Worm (Caenorhabditis elegans) whole organism, young adult: ENCODE results near the gene zipt-2.2.

Experiments
- B0261.1 ChIP-seq: sonication (generic microtip); optimal IDR thresholded peaks from 2 replicates; lab custom pipeline; 2016; ENCODE audit warnings: mild to moderate bottlenecking, missing genetic modification characterization, moderate library complexity, missing compliant biosample characterization
- F23B12.7 ChIP-seq: sonication (generic microtip); optimal IDR thresholded peaks from 2 replicates; lab custom pipeline; 2017; ENCODE audit warnings: missing genetic modification characterization, mild to moderate bottlenecking, missing compliant biosample characterization, antibody characterized with exemption, moderate library complexity; ENCODE audit not compliant: insufficient read depth
- F33H1.4 ChIP-seq: fragments of 200-800 bp; sonication (Bioruptor generic); IDR thresholded peaks from 2 replicates; pipeline ENCODE4 v1.3.6; 2022; ENCODE audit warnings: missing genetic modification reagents, missing genetic modification characterization, missing compliant biosample characterization
- F49E8.2 ChIP-seq: sonication (generic microtip); optimal IDR thresholded peaks from 3 replicates; lab custom pipeline; 2017; ENCODE audit warnings: missing genetic modification characterization, mild to moderate bottlenecking, missing compliant biosample characterization, antibody characterized with exemption, moderate library complexity; ENCODE audit not compliant: insufficient read depth
- Y53F4B.3 ChIP-seq: fragments of 200-800 bp; sonication (Bioruptor generic); IDR thresholded peaks from 2 replicates; pipeline ENCODE4 v1.3.6; 2022; ENCODE audit warnings: missing genetic modification reagents, missing genetic modification characterization, missing compliant biosample characterization
- Y53G8AR.9 ChIP-seq: fragments of 200-800 bp; sonication (Bioruptor generic); conservative IDR thresholded peaks from 2 replicates; pipeline ENCODE4 v1.3.6; 2022; ENCODE audit warnings: missing genetic modification reagents, missing genetic modification characterization, missing compliant biosample characterization
- ZK185.1 ChIP-seq: sonication (generic microtip); optimal IDR thresholded peaks from 2 replicates; lab custom pipeline; 2016; ENCODE audit warnings: mild to moderate bottlenecking, missing genetic modification characterization, missing compliant biosample characterization; ENCODE audit not compliant: poor library complexity, severe bottlenecking
- attf-3 ChIP-seq: fragments of 200-800 bp; sonication (Bioruptor generic); conservative IDR thresholded peaks from 2 replicates; pipeline ENCODE4 v1.3.6; 2022; ENCODE audit warnings: missing genetic modification reagents, missing genetic modification characterization, missing compliant biosample characterization
- attf-5 ChIP-seq: fragments of 200-800 bp; sonication (Bioruptor generic); optimal IDR thresholded peaks from 2 replicates; lab custom pipeline; 2018; ENCODE audit warnings: mild to moderate bottlenecking, missing genetic modification characterization, missing compliant biosample characterization
- attf-6 ChIP-seq: fragments of 200-800 bp; sonication (Bioruptor generic); IDR thresholded peaks from 2 replicates; pipeline ENCODE4 v1.3.6; 2022; ENCODE audit warnings: missing genetic modification reagents, missing genetic modification characterization, missing compliant biosample characterization
- bed-1 ChIP-seq: fragments of 200-800 bp; sonication (Bioruptor generic); IDR thresholded peaks from 2 replicates; pipeline ENCODE4 v1.3.6; 2022; ENCODE audit warnings: missing genetic modification reagents, missing genetic modification characterization, missing compliant biosample characterization
- bed-2 ChIP-seq: fragments of 200-800 bp; sonication (Bioruptor generic); IDR thresholded peaks from 2 replicates; pipeline ENCODE4 v1.3.6; 2022; ENCODE audit warnings: missing genetic modification reagents, missing genetic modification characterization, missing compliant biosample characterization
- cebp-1 ChIP-seq, 2 experiments: fragments of 200-800 bp in 1 of 2; sonication (Bioruptor generic) in 1 of 2; sonication (generic microtip) in 1 of 2; IDR thresholded peaks in 1 of 2; optimal IDR thresholded peaks in 1 of 2; 2 replicates each; pipeline versions ENCODE4 v1.3.6 to Lab custom; 2017 to 2022; ENCODE audit warnings: missing compliant biosample characterization in 2 of 2, missing genetic modification characterization in 2 of 2, mild to moderate bottlenecking in 1 of 2, missing genetic modification reagents in 1 of 2, moderate library complexity in 1 of 2
- cebp-2 ChIP-seq: fragments of 200-800 bp; sonication (Bioruptor generic); IDR thresholded peaks from 2 replicates; pipeline ENCODE4 v1.3.6; 2022; ENCODE audit warnings: missing genetic modification characterization, missing compliant biosample characterization
- ceh-40 ChIP-seq: fragments of 200-800 bp; sonication (Bioruptor generic); IDR thresholded peaks from 2 replicates; pipeline ENCODE4 v1.3.6; 2022; ENCODE audit warnings: missing genetic modification characterization, missing compliant biosample characterization
- dox-1 ChIP-seq: fragments of 200-800 bp; sonication (Bioruptor generic); IDR thresholded peaks from 2 replicates; pipeline ENCODE4 v1.3.6; 2022; ENCODE audit warnings: missing genetic modification reagents, missing genetic modification characterization, missing compliant biosample characterization
- dpl-1 ChIP-seq: fragments of 150-350 bp; optimal IDR thresholded peaks from 2 replicates; lab custom pipeline; 2014; ENCODE audit warnings: missing biosample characterization, missing genetic modification reagents, missing genetic modification characterization
- efl-1 ChIP-seq: fragments of 150-350 bp; optimal IDR thresholded peaks from 2 replicates; lab custom pipeline; 2014; ENCODE audit warnings: missing biosample characterization, missing genetic modification reagents, missing genetic modification characterization
- egrh-3 ChIP-seq: fragments of 200-800 bp; sonication (Bioruptor generic); IDR thresholded peaks from 2 replicates; pipeline ENCODE4 v1.3.6; 2022; ENCODE audit warnings: missing genetic modification reagents, missing genetic modification characterization, missing compliant biosample characterization
- hmg-1.2 ChIP-seq: fragments of 200-800 bp; sonication (Bioruptor generic); IDR thresholded peaks from 2 replicates; pipeline ENCODE4 v1.3.6; 2022; ENCODE audit warnings: missing genetic modification reagents, missing genetic modification characterization, missing compliant biosample characterization
- lin-35 ChIP-seq, 3 experiments: fragments of 150-350 bp in 2 of 3; sonication (generic microtip) in 1 of 3; optimal IDR thresholded peaks; 2 replicates each; lab custom pipeline; 2014 to 2018; ENCODE audit warnings: missing biosample characterization in 3 of 3, missing genetic modification characterization in 3 of 3, missing genetic modification reagents in 3 of 3
- lin-54 ChIP-seq: fragments of 200-800 bp; sonication (Bioruptor generic); optimal IDR thresholded peaks from 2 replicates; lab custom pipeline; 2018; ENCODE audit warnings: mild to moderate bottlenecking, missing genetic modification characterization, missing compliant biosample characterization
- lsl-1 ChIP-seq: fragments of 200-800 bp; sonication (Bioruptor generic); optimal IDR thresholded peaks from 2 replicates; lab custom pipeline; 2018; ENCODE audit warnings: mild to moderate bottlenecking, missing genetic modification characterization, moderate library complexity, missing compliant biosample characterization
- madf-10 ChIP-seq: sonication (generic microtip); optimal IDR thresholded peaks from 2 replicates; lab custom pipeline; 2016; ENCODE audit warnings: mild to moderate bottlenecking, missing genetic modification characterization, missing compliant biosample characterization
- madf-6 ChIP-seq: fragments of 200-800 bp; sonication (Bioruptor generic); IDR thresholded peaks from 2 replicates; pipeline ENCODE4 v1.3.6; 2022; ENCODE audit warnings: missing genetic modification reagents, missing genetic modification characterization, missing compliant biosample characterization
- nfya-2 ChIP-seq: fragments of 200-800 bp; sonication (Bioruptor generic); IDR thresholded peaks from 2 replicates; pipeline ENCODE4 v1.3.6; 2022; ENCODE audit warnings: missing genetic modification reagents, missing genetic modification characterization, missing compliant biosample characterization
- nhr-80 ChIP-seq: sonication (generic microtip); optimal IDR thresholded peaks from 2 replicates; lab custom pipeline; 2016; ENCODE audit warnings: missing genetic modification characterization, missing compliant biosample characterization
- rpc-1 ChIP-seq, 2 experiments: fragments of 150-350 bp in 1 of 2; sonication (generic microtip) in 1 of 2; optimal IDR thresholded peaks; 2 replicates each; lab custom pipeline; 2014 to 2018; ENCODE audit warnings: missing biosample characterization in 1 of 2, missing genetic modification characterization in 1 of 2, missing genetic modification reagents in 1 of 2, missing genotype in 1 of 2
- snpc-1.3 ChIP-seq: sonication (generic microtip); optimal IDR thresholded peaks from 2 replicates; lab custom pipeline; 2017; ENCODE audit warnings: missing genetic modification characterization, mild to moderate bottlenecking, missing compliant biosample characterization, antibody characterized with exemption, moderate library complexity, missing genotype, missing genetic modification reagents; ENCODE audit not compliant: insufficient read depth
- snpc-4 ChIP-seq, 5 experiments: fragments of 150-350 bp in 1 of 5; sonication (generic microtip) in 4 of 5; optimal IDR thresholded peaks; 2 replicates each; lab custom pipeline; 2014 to 2018; ENCODE audit warnings: missing genetic modification characterization in 5 of 5, missing biosample characterization in 3 of 5, antibody characterized with exemption in 2 of 5, mild to moderate bottlenecking in 2 of 5, missing compliant biosample characterization in 2 of 5, missing genotype in 2 of 5, moderate library complexity in 2 of 5, missing genetic modification reagents in 1 of 5
- sptf-2 ChIP-seq: fragments of 200-800 bp; sonication (Bioruptor generic); optimal IDR thresholded peaks from 2 replicates; lab custom pipeline; 2018; ENCODE audit warnings: mild to moderate bottlenecking, missing genetic modification characterization, missing compliant biosample characterization
- unc-62 ChIP-seq: fragments of 150-350 bp; optimal IDR thresholded peaks from 2 replicates; lab custom pipeline; 2014; ENCODE audit warnings: missing biosample characterization, missing genetic modification reagents, missing genetic modification characterization
- zfh-2 ChIP-seq: fragments of 200-800 bp; sonication (Bioruptor generic); conservative IDR thresholded peaks from 2 replicates; pipeline ENCODE4 v1.3.6; 2022; ENCODE audit warnings: missing genetic modification reagents, missing genetic modification characterization, missing compliant biosample characterization

zipt-2.2 gene

DNA sequence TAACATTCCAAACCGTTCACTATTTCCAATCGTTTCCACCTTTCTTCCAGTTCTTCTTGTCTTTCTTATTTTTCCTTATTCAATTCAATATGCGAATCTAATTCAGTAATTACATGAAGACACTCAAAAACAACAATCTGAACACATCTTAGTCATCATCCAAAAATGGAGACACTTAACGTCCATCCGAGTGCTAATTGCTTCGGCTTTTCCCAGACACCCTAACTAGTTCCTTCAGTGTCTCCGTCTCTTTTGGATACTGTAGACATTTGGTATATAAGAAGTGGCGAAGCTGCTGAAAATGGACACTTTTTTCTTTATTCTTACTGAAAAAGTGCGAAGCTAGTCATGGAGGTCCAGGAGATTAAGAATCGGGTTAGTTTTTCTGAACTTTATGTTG, 27.8 kb upstream of the zipt-2.2 start, which contains the start of gene col-33 (continued):
- TF ChIP-seq madf-10: no peak
- no peak for TF ChIP-seq cebp-2 (GFP tag; lab: Robert Waterston, UW)
- no peak for TF ChIP-seq Y53G8AR.9 (GFP tag; lab: Robert Waterston, UW)
- TF ChIP-seq ceh-40 (GFP tag; lab: Robert Waterston, UW): no peak

DNA sequence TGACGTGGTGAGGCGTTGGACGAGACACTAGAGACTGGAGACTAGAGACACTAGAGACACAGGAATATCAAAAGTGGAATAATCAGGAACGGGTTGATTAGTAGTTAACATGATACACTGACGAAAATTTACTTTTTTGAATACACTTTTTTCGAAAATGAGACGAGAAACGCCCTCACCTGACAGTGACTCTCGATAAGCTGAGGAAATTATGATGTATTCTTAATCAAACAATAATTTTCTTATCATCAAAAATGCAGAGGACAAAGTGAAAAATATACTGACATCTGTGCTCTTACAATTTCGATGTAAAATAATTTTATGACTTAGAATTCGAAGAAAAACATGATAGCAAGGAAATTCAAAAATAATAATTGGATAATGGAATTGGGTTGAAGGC, 24.3 kb upstream of the zipt-2.2 start:
- TF ChIP-seq rpc-1 (optimal IDR thresholded peaks at IDR 0.05; lab: Kevin White, UChicago) (no peak), rpc-1 (tag; optimal IDR thresholded peaks at IDR 0.05; lab: Kevin White, UChicago) (no peak), dox-1 (GFP tag; lab: Robert Waterston, UW) (0 out of 2 replicates have a peak, but pooled peaks have one; percentile 40), ZK185.1 (tag; lab: Kevin White, UChicago) (no peak), attf-5 (no peak), Y53F4B.3 (GFP tag; lab: Robert Waterston, UW) (no peak), ceh-40 (GFP tag; lab: Robert Waterston, UW) (no peak), nhr-80 (tag; lab: Kevin White, UChicago) (peak; percentile 45)

DNA sequence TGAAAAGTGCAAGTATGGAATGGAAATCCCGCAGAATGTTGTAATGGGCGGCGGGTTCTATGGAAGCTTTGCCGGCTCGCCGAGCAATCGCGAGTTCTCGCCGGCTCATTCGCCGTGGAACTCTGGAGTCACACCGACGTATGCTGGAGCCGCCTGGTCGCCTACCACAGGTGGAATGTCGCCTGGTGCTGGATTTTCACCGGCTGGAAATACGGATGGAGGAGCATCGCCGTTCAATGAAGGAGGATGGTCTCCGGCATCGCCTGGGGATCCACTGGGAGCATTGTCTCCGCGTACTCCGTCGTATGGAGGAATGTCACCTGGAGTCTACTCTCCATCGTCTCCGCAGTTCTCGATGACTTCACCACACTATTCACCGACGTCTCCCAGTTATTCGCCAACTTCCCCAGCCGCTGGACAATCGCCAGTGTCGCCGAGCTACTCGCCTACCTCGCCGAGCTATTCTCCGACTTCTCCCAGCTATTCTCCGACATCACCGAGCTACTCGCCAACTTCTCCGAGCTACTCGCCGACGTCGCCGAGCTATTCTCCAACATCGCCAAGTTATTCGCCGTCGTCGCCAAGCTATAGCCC, 19.9 kb upstream of the zipt-2.2 start:
- peak; percentile 67 for TF ChIP-seq zfh-2 (GFP tag; lab: Robert Waterston, UW)
- peak; percentile 16 for TF ChIP-seq sptf-2
- no peak for TF ChIP-seq unc-62 (GFP tag; lab: Kevin White, UChicago)
- peak; percentile 54; the same call in 1 of the 2 replicates for TF ChIP-seq egrh-3 (GFP tag; lab: Robert Waterston, UW)

DNA sequence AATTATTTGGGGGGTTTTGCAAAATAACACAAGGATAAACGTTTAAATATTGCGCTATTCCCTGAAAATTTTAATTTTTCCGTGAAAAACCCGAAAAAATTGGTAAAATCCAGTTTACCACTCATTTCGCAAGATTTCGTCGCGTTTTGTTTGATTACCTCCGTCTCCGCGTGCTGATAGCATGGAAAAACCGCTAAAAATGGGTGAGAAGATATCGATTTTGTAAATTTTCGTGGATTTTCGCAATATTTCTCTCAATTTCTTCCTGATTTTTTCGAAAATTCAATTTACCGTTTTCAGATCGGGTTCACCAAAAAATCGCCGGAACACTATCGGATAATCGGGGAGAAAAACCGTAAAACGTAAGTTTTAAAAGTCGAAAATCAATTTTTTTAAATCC, 12.6 kb upstream of the zipt-2.2 start, which contains the start of gene ama-1:
TSS of gene ama-1 (plus strand) at position 301 of the 400 bp plus-strand sequence.
- no peak for TF ChIP-seq bed-1 (GFP tag; lab: Robert Waterston, UW)
- TF ChIP-seq cebp-1 (GFP tag; IDR thresholded peaks at IDR 0.05; lab: Robert Waterston, UW): no peak
- TF ChIP-seq cebp-1 (tag; optimal IDR thresholded peaks at IDR 0.05; lab: Kevin White, UChicago): peak; percentile 72
- no peak for TF ChIP-seq F49E8.2 (tag; lab: Kevin White, UChicago)
- peak; percentile 2 for TF ChIP-seq lsl-1 (GFP tag; lab: Kevin White, UChicago)
- TF ChIP-seq, all 124 proteins: peak for 2

DNA sequence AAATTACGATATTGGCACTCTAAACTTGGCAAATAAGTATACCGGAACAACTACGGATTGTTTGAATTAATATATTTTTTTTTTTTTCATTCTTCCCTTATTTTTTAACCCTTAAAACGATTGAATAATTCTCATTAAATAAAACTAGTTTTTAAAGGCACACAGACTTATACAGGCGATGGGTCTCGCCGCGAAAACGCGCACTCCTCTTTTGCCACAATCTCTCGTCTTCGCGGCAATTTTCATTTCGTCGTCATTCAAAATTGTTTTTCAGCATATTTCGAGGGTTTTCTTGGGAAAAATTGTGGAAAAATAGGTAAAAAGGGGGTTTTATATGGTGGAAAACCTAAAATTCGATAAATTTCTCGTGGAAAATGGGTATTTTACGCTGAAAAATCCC, 12.2 kb upstream of the zipt-2.2 start:
- TF ChIP-seq F33H1.4 (GFP tag; lab: Robert Waterston, UW) (peak; percentile 90), lin-35 (GFP tag; optimal IDR thresholded peaks at IDR 0.05; lab: Kevin White, UChicago) (peak in 1 of 3 experiments; percentile 60), dpl-1 (GFP tag; lab: Kevin White, UChicago) (peak; percentile 32), lin-54 (GFP tag; lab: Kevin White, UChicago) (peak; percentile 38), madf-6 (GFP tag; lab: Robert Waterston, UW) (peak; percentile 67), attf-3 (GFP tag; lab: Robert Waterston, UW) (no peak), efl-1 (GFP tag; lab: Kevin White, UChicago) (peak; percentile 71), attf-6 (GFP tag; lab: Robert Waterston, UW) (no peak), F23B12.7 (tag; lab: Kevin White, UChicago) (peak; percentile 20), nfya-2 (GFP tag; lab: Robert Waterston, UW) (no peak), lsl-1 (GFP tag; lab: Kevin White, UChicago) (peak; percentile 54), snpc-4 (GFP tag; optimal IDR thresholded peaks at IDR 0.05; lab: Kevin White, UChicago) (no peak), snpc-4 (tag; optimal IDR thresholded peaks at IDR 0.05; lab: Kevin White, UChicago) (peak in 1 of 4 experiments; percentile 48), snpc-1.3 (tag; lab: Kevin White, UChicago) (no peak), bed-2 (no peak), B0261.1 (no peak), dox-1 (GFP tag; lab: Robert Waterston, UW) (peak; percentile 76), hmg-1.2 (GFP tag; lab: Robert Waterston, UW) (peak; percentile 92)
- TF ChIP-seq, all 124 proteins: peak for 11
